Worm (Caenorhabditis elegans): ENCODE results near the gene thn-4.

Gene thn-4

DNA sequence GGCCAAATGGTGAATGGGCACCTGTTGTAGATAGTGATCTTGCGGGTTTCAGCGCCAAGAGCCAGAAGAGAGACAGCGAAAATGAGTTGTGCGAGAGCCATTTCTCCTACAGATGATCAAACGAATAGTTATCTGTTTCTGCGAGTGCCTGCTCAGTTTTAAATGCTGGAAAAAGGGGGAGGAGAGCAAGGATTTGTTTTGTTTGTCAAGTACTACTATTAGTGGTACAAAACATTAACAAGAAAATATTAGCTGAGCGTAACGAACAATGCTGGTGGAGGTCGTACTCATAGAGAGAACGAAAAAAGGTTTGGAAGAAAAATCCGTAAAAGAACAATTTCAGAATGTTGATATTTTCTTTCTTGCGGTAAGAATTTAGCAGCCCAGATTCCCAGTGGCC lies at the start of gene thn-4:
Gene thn-4 (minus strand): TSS at position 101 of the 400 bp plus-strand sequence.
- no peak for TF ChIP-seq tra-4 (tag; optimal IDR thresholded peaks at IDR 0.05)
- TF ChIP-seq tbx-37 (GFP tag; conservative IDR thresholded peaks at IDR 0.05): no peak
- TF ChIP-seq ceh-13 (GFP tag; optimal IDR thresholded peaks at IDR 0.05): no peak
- no peak for TF ChIP-seq hnd-1 (tag; optimal IDR thresholded peaks at IDR 0.05)
- TF ChIP-seq hmbx-1 (tag; optimal IDR thresholded peaks at IDR 0.05): no peak
- no peak for TF ChIP-seq tbx-11 (GFP tag; IDR thresholded peaks at IDR 0.05)
- no peak for TF ChIP-seq pes-1 (GFP tag; IDR thresholded peaks at IDR 0.05)
- no peak for TF ChIP-seq F13C5.2 (tag; optimal IDR thresholded peaks at IDR 0.05)

DNA sequence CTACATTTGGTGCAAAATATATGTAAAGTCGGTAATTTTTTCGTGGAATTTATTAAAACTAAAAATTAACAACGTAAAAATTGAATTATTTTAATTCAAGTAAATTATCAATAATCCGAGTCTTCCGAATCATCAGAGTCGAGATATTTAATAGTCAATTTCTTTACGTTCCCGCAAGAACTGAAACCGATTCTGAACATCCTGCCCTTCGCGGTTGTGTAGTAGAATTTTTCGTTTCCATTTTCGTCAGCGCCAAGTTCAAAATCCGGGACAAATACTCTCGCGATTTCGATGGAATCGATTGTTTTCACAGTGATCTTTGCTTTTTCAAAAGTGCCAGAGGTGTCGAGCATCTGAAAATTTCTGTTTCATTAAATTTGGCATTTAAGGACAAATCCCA lies 48.4 kb upstream of the thn-4 start:
- TF ChIP-seq sea-1 (GFP tag; conservative IDR thresholded peaks at IDR 0.05) (no peak), hmbx-1 (tag; optimal IDR thresholded peaks at IDR 0.05) (no peak), tbx-37 (GFP tag; conservative IDR thresholded peaks at IDR 0.05) (no peak), aly-1 (tag; optimal IDR thresholded peaks at IDR 0.05) (no peak), tra-4 (tag; optimal IDR thresholded peaks at IDR 0.05) (no peak), ceh-36 (tag; optimal IDR thresholded peaks at IDR 0.05) (no peak), B0310.2 (tag; optimal IDR thresholded peaks at IDR 0.05) (no peak), ceh-13 (GFP tag; optimal IDR thresholded peaks at IDR 0.05) (no peak), tbx-11 (GFP tag; IDR thresholded peaks at IDR 0.05) (no peak), ama-1 (optimal IDR thresholded peaks at IDR 0.05) (no peak), flt-1 (GFP tag; IDR thresholded peaks at IDR 0.05) (no peak), ets-7 (tag; optimal IDR thresholded peaks at IDR 0.05) (no peak), hmg-4 (GFP tag; optimal IDR thresholded peaks at IDR 0.05) (no peak), hnd-1 (tag; optimal IDR thresholded peaks at IDR 0.05) (no peak), F13C5.2 (tag; optimal IDR thresholded peaks at IDR 0.05) (no peak), pes-1 (GFP tag; IDR thresholded peaks at IDR 0.05) (no peak), scrt-1 (GFP tag; IDR thresholded peaks at IDR 0.05) (no peak)

DNA sequence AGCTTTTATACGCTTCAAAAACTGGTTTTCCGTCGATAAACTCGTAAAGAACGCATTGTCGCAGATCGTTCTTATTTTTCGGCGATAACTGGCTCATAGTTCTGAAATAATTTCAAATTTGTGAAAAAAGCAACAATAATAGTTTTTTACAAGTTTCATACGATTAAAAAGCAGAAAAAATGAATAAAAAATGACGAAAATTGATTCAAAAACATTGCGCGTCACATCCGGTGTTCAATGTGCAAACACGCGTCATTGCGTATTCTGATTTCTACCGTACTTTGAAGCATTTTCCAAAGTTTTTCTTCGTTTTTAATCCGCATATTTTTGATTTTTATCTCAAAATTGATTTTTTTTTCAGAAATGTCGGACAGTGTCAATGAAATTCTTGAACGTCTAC lies 47.1 kb upstream of the thn-4 start, which contains the start of the genes fbxa-206 and Y102A5C.2:
Gene fbxa-206 (minus strand): TSS at position 101 of the 400 bp plus-strand sequence.
Gene Y102A5C.2 (plus strand): TSS at position 354 of the 400 bp plus-strand sequence.
- TF ChIP-seq ceh-13 (GFP tag; optimal IDR thresholded peaks at IDR 0.05): no peak
- no peak for TF ChIP-seq hmbx-1 (tag; optimal IDR thresholded peaks at IDR 0.05)
- no peak for TF ChIP-seq ets-7 (tag; optimal IDR thresholded peaks at IDR 0.05)
- TF ChIP-seq ceh-36 (tag; optimal IDR thresholded peaks at IDR 0.05): no peak
- no peak for TF ChIP-seq tbx-37 (GFP tag; conservative IDR thresholded peaks at IDR 0.05)
- no peak for TF ChIP-seq scrt-1 (GFP tag; IDR thresholded peaks at IDR 0.05)
- no peak for TF ChIP-seq aly-1 (tag; optimal IDR thresholded peaks at IDR 0.05)
- no peak for TF ChIP-seq pes-1 (GFP tag; IDR thresholded peaks at IDR 0.05)
- no peak for TF ChIP-seq sea-1 (GFP tag; conservative IDR thresholded peaks at IDR 0.05)
- no peak for TF ChIP-seq ama-1 (optimal IDR thresholded peaks at IDR 0.05)
- no peak for TF ChIP-seq hmg-4 (GFP tag; optimal IDR thresholded peaks at IDR 0.05)
- TF ChIP-seq flt-1 (GFP tag; IDR thresholded peaks at IDR 0.05): no peak
- TF ChIP-seq F13C5.2 (tag; optimal IDR thresholded peaks at IDR 0.05): no peak
- TF ChIP-seq tra-4 (tag; optimal IDR thresholded peaks at IDR 0.05): no peak
- no peak for TF ChIP-seq B0310.2 (tag; optimal IDR thresholded peaks at IDR 0.05)

DNA sequence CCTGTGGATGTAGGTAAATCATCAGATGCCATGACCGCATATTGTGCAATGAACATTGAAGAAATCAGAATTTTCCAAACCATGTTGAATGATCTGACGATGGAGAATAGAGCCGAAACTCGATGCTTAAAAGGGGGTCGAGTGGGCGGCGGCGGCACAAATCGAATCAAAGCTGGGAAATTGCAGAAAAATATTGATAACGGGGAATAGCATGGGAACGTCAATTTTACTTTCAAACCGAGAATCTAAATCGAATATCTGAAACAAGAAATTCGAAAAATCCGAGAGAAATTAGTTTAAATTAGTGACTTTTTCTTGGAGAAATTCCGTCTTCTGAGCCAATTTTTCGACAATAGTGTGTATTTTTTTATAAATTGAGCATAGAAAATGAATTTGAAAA lies 44.8 kb upstream of the thn-4 start, which contains the start of gene F09C6.10:
Gene F09C6.10 (minus strand): TSS at position 101 of the 400 bp plus-strand sequence.
- no peak for TF ChIP-seq ets-7 (tag; optimal IDR thresholded peaks at IDR 0.05)
- no peak for TF ChIP-seq ama-1 (optimal IDR thresholded peaks at IDR 0.05)
- TF ChIP-seq tra-4 (tag; optimal IDR thresholded peaks at IDR 0.05): no peak
- no peak for TF ChIP-seq hnd-1 (tag; optimal IDR thresholded peaks at IDR 0.05)
- TF ChIP-seq scrt-1 (GFP tag; IDR thresholded peaks at IDR 0.05): no peak
- TF ChIP-seq hmg-4 (GFP tag; optimal IDR thresholded peaks at IDR 0.05): no peak
- TF ChIP-seq sea-1 (GFP tag; conservative IDR thresholded peaks at IDR 0.05): no peak
- TF ChIP-seq hmbx-1 (tag; optimal IDR thresholded peaks at IDR 0.05): no peak
- no peak for TF ChIP-seq B0310.2 (tag; optimal IDR thresholded peaks at IDR 0.05)
- no peak for TF ChIP-seq F13C5.2 (tag; optimal IDR thresholded peaks at IDR 0.05)
- no peak for TF ChIP-seq tbx-11 (GFP tag; IDR thresholded peaks at IDR 0.05)
- TF ChIP-seq ceh-13 (GFP tag; optimal IDR thresholded peaks at IDR 0.05): no peak
- TF ChIP-seq ceh-36 (tag; optimal IDR thresholded peaks at IDR 0.05): no peak
- no peak for TF ChIP-seq flt-1 (GFP tag; IDR thresholded peaks at IDR 0.05)
- TF ChIP-seq aly-1 (tag; optimal IDR thresholded peaks at IDR 0.05): no peak
- TF ChIP-seq tbx-37 (GFP tag; conservative IDR thresholded peaks at IDR 0.05): no peak

DNA sequence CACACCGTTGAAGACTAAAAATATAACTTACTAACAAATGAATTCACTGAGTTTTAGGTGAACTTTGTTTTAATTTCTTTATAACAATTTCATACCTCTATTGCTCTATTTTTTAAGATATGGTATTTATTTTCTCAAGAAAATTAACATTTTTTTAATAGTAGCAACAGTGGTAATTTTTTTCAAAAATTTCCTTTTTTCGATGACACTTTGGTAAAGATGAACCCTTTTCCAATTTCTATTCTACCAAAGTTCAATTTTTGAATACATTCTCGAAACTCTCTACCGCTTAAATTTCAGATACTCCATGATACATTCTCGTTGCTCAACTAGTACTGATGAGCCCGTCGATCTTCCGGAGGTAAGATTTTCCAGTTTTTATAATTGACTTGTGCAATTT lies 40.6 kb upstream of the thn-4 start, which contains the start of gene nhr-116:
Gene nhr-116 (plus strand): TSS at position 301 of the 400 bp plus-strand sequence.
- no peak for TF ChIP-seq B0310.2 (tag; optimal IDR thresholded peaks at IDR 0.05)
- no peak for TF ChIP-seq hmg-4 (GFP tag; optimal IDR thresholded peaks at IDR 0.05)
- no peak for TF ChIP-seq hmbx-1 (tag; optimal IDR thresholded peaks at IDR 0.05)
- no peak for TF ChIP-seq aly-1 (tag; optimal IDR thresholded peaks at IDR 0.05)
- TF ChIP-seq pes-1 (GFP tag; IDR thresholded peaks at IDR 0.05): no peak
- no peak for TF ChIP-seq tra-4 (tag; optimal IDR thresholded peaks at IDR 0.05)
- TF ChIP-seq ceh-13 (GFP tag; optimal IDR thresholded peaks at IDR 0.05): no peak
- TF ChIP-seq F13C5.2 (tag; optimal IDR thresholded peaks at IDR 0.05): no peak
- no peak for TF ChIP-seq flt-1 (GFP tag; IDR thresholded peaks at IDR 0.05)
- TF ChIP-seq sea-1 (GFP tag; conservative IDR thresholded peaks at IDR 0.05): no peak
- no peak for TF ChIP-seq tbx-37 (GFP tag; conservative IDR thresholded peaks at IDR 0.05)
- no peak for TF ChIP-seq tbx-11 (GFP tag; IDR thresholded peaks at IDR 0.05)
- TF ChIP-seq ceh-36 (tag; optimal IDR thresholded peaks at IDR 0.05): no peak

DNA sequence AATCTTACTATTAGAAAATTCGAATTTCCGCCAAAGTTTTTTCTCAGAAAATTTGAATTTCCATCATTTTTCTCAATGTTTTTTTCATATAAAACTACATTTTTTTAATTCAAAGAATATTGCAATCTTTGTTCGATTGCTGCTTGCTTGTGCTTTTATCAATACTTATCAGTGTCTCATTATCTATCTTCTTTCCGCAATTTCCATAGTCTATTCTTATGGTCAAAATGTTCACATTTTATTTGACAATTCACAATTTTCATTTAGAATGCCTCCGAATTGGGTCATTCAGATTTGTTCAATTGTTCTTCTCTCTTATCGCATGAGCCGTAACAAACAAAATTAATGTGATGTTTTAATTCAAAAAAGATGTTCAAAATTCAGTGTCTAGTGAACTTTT lies 40.0 kb upstream of the thn-4 start:
- TF ChIP-seq ceh-13 (GFP tag; optimal IDR thresholded peaks at IDR 0.05) (no peak), sea-1 (GFP tag; conservative IDR thresholded peaks at IDR 0.05) (no peak), ama-1 (optimal IDR thresholded peaks at IDR 0.05) (no peak), pes-1 (GFP tag; IDR thresholded peaks at IDR 0.05) (no peak), scrt-1 (GFP tag; IDR thresholded peaks at IDR 0.05) (no peak), ceh-36 (tag; optimal IDR thresholded peaks at IDR 0.05) (no peak), tra-4 (tag; optimal IDR thresholded peaks at IDR 0.05) (no peak), ets-7 (tag; optimal IDR thresholded peaks at IDR 0.05) (no peak), F13C5.2 (tag; optimal IDR thresholded peaks at IDR 0.05) (no peak), hmg-4 (GFP tag; optimal IDR thresholded peaks at IDR 0.05) (no peak), flt-1 (GFP tag; IDR thresholded peaks at IDR 0.05) (no peak), B0310.2 (tag; optimal IDR thresholded peaks at IDR 0.05) (no peak)

DNA sequence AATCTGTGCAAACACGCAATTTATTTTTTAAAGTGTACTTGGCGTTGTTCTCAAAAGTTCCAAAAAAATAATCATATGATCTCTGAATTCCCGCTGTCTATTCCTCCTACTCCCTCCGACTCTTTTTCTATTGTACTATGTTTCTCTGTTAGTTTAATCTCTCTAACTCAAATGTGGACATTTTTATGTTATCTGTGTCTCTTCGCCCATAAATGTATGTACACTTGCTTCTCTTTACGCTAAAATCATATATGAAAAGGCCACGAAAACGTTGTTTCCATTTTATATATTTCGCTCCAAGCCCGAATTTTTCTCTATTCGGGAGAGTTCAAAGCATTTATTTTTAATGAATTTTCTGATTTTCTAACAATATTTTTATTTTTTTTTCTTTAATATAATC lies 39.6 kb upstream of the thn-4 start:
- TF ChIP-seq B0310.2 (tag; optimal IDR thresholded peaks at IDR 0.05) (no peak), ceh-36 (tag; optimal IDR thresholded peaks at IDR 0.05) (no peak), hmbx-1 (tag; optimal IDR thresholded peaks at IDR 0.05) (no peak), tra-4 (tag; optimal IDR thresholded peaks at IDR 0.05) (no peak)
